Fruit fly (Drosophila melanogaster) whole organism, embryonic: ENCODE measurements around the gene RpS28b.

Experiments used
- Antp ChIP-seq: fragments of 200-800 bp; sonication (Bioruptor generic); optimal IDR thresholded peaks from 3 replicates; lab custom pipeline; 2016; ENCODE audit warnings: missing biosample characterization, missing genetic modification characterization
- CG13296 ChIP-seq: fragments of 200-800 bp; sonication (Bioruptor generic); optimal IDR thresholded peaks from 3 replicates; lab custom pipeline; 2018; ENCODE audit warnings: missing biosample characterization, mild to moderate bottlenecking, missing genetic modification characterization
- CG16779 ChIP-seq: fragments of 200-800 bp; sonication (Bioruptor generic); IDR thresholded peaks from 2 replicates; pipeline ENCODE4 v1.3.6; 2022; ENCODE audit warnings: missing biosample characterization, missing genetic modification characterization
- CG7372 ChIP-seq: fragments of 200-800 bp; sonication (Bioruptor generic); IDR thresholded peaks from 2 replicates; pipeline ENCODE4 v1.3.6; 2022; ENCODE audit warnings: missing biosample characterization, missing genetic modification characterization
- Optix ChIP-seq: fragments of 200-800 bp; sonication (Bioruptor generic); IDR thresholded peaks from 3 replicates; pipeline ENCODE4 v1.3.6; 2022; ENCODE audit warnings: missing biosample characterization, missing genetic modification characterization
- lmd ChIP-seq: fragments of 200-800 bp; sonication (Bioruptor generic); IDR thresholded peaks from 2 replicates; pipeline ENCODE4 v1.3.6; 2022; ENCODE audit warnings: missing biosample characterization, missing genetic modification characterization
- lov ChIP-seq, 2 experiments: fragments of 200-800 bp in 1 of 2; fragments of >200 bp in 1 of 2; sonication (Bioruptor generic) in 1 of 2; IDR thresholded peaks in 1 of 2; optimal IDR thresholded peaks in 1 of 2; 2 replicates in 1 of 2; 3 replicates in 1 of 2; pipeline versions ENCODE4 v1.3.6 to Lab custom; 2017 to 2022; ENCODE audit warnings: missing biosample characterization in 1 of 2, missing genetic modification characterization in 1 of 2
- tll ChIP-seq, 2 experiments: fragments of 200-800 bp in 1 of 2; fragments of >200 bp in 1 of 2; sonication (Bioruptor generic) in 1 of 2; optimal IDR thresholded peaks; 2 replicates each; lab custom pipeline; 2017 to 2019; ENCODE audit warnings: missing biosample characterization in 2 of 2, missing genetic modification characterization in 2 of 2, mild to moderate bottlenecking in 1 of 2, moderate library complexity in 1 of 2

DNA sequence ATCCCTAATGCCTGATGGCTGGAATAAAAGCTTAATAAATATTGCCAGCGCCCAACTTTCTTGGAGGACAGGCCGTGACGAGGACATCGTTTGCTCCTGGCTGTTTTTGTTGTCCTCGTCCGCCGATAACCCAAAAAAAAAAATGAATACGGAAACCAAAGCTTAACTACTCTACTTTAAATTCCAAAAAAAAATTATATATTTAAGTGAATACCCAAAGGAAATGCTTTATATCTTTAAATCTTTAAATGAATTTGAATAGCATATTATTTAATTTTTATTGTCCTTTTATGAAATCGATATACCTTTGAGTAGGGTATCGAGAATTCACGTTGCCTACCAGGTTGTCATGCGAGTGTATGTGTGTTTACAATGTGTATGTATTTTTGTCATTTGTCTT is 34.2 kb upstream of the RpS28b start:
- TF ChIP-seq CG16779 (GFP tag; lab: Robert Waterston, UW) (no peak), lov (optimal IDR thresholded peaks at IDR 0.05; lab: Kevin White, UChicago) (no peak), lov (GFP tag; IDR thresholded peaks at IDR 0.05; lab: Robert Waterston, UW) (no peak), Antp (GFP tag; lab: Kevin White, UChicago) (no peak), tll (GFP tag; optimal IDR thresholded peaks at IDR 0.05; lab: Kevin White, UChicago) (no peak), CG7372 (GFP tag; lab: Robert Waterston, UW) (no peak), CG13296 (GFP tag; lab: Kevin White, UChicago) (peak; percentile 47), Optix (GFP tag; lab: Robert Waterston, UW) (no peak), lmd (no peak)
